Fruit fly (Drosophila melanogaster): ENCODE results near the gene trc.

dm6 chr3L:19844507-19844906, 10.4 kb upstream of the trc start:
- no peak for TF ChIP-seq ash1 (GFP tag; optimal IDR thresholded peaks at IDR 0.05)
- TF ChIP-seq CG12236 (GFP tag; optimal IDR thresholded peaks at IDR 0.05): no peak
